Fruit fly (Drosophila melanogaster) whole organism: ENCODE results near the gene eco.

Experiments
- CG8478 ChIP-seq: fragments of >200 bp; optimal IDR thresholded peaks from 2 replicates; lab custom pipeline; 2018; ENCODE audit warnings: inconsistent platforms
- Dll ChIP-seq: fragments of >200 bp; optimal IDR thresholded peaks from 2 replicates; lab custom pipeline; 2017
- EcR ChIP-seq, 2 experiments: fragments of >200 bp; optimal IDR thresholded peaks; 2 replicates each; lab custom pipeline; 2017; ENCODE audit warnings: missing biosample characterization in 2 of 2, missing genetic modification characterization in 2 of 2, missing genetic modification reagents in 2 of 2
- pan ChIP-seq: fragments of >200 bp; optimal IDR thresholded peaks from 2 replicates; lab custom pipeline; 2017
- psq ChIP-seq: fragments of >200 bp; optimal IDR thresholded peaks from 2 replicates; lab custom pipeline; 2017
- usp ChIP-seq: fragments of >200 bp; optimal IDR thresholded peaks from 2 replicates; lab custom pipeline; 2017; ENCODE audit warnings: missing biosample characterization, missing genetic modification characterization, mixed read lengths

eco gene

DNA sequence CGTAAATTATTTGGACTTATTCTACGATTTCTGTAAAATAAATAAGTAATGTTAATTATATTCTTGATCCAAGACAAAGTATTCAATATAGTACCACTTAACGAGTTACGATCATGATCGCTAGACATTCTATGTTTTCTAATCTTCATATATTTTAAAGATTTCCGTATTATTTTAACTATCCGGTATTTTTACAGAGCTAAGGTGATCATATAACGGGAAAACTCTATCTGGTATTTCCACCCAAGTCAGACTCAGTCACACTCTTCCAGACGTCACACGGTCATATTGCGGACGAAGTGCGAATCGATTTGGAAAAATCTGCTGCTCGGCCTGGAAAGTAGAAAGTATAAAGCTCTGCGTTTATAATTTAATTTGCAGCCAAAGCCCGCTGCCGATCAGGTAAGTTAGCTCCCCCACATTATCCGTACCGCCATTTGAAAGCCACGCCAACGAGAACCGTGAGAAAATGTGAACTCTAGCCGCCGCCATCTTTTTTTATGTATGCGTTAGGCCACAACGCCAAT is at the start of gene eco, which contains the start of gene lark:
Gene eco (minus strand): TSS at position 125 of the 527 bp plus-strand sequence.
Gene lark (plus strand): TSS at position 51 of the 527 bp plus-strand sequence.
- TF ChIP-seq psq (lab: Kevin White, UChicago) = no peak
- no peak for TF ChIP-seq usp (GFP tag; lab: Kevin White, UChicago)
- no peak for TF ChIP-seq Dll (lab: Kevin White, UChicago)
- no peak for TF ChIP-seq CG8478 (lab: Kevin White, UChicago)
- TF ChIP-seq EcR (GFP tag; optimal IDR thresholded peaks at IDR 0.05; lab: Kevin White, UChicago) = no peak
- no peak for TF ChIP-seq pan (lab: Kevin White, UChicago)

DNA sequence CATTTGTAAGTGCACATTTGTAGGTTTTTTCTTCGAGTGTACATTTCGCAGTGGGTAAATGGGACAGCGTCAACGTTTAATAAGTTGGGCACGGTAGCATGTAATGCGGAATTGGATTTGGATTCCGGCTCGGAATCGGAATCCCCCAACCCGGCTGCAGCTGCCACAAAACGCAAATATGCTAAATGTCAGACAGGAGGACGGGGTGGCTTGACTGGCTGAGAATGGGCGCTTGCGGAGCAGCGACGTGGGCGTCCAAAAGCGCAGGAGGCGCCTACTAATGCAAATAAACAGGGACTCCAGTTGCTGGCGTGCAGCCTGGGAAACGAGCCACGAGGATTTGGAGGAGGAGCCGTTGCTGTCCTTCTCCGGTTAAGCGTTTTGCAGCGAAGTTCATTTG is 48.7 kb upstream of the eco start, which contains the start of gene CG8564:
Gene CG8564 (minus strand): TSS at position 101 of the 400 bp plus-strand sequence.
- TF ChIP-seq pan (lab: Kevin White, UChicago) (no peak), psq (lab: Kevin White, UChicago) (no peak), CG8478 (lab: Kevin White, UChicago) (no peak), EcR (GFP tag; optimal IDR thresholded peaks at IDR 0.05; lab: Kevin White, UChicago) (no peak), Dll (lab: Kevin White, UChicago) (no peak), usp (GFP tag; lab: Kevin White, UChicago) (no peak)

dm6 chr3L:7381359-7381976 is 42.3 kb upstream of the eco start, which contains the start of the genes SMSr and smid:
SMSr (minus strand) TSS chr3L:7381474.
smid (plus strand) TSS chr3L:7381614.
- TF ChIP-seq CG8478 (lab: Kevin White, UChicago) (no peak), Dll (lab: Kevin White, UChicago) (no peak), EcR (GFP tag; optimal IDR thresholded peaks at IDR 0.05; lab: Kevin White, UChicago) (no peak), pan (lab: Kevin White, UChicago) (no peak), usp (GFP tag; lab: Kevin White, UChicago) (no peak), psq (lab: Kevin White, UChicago) (no peak)

DNA sequence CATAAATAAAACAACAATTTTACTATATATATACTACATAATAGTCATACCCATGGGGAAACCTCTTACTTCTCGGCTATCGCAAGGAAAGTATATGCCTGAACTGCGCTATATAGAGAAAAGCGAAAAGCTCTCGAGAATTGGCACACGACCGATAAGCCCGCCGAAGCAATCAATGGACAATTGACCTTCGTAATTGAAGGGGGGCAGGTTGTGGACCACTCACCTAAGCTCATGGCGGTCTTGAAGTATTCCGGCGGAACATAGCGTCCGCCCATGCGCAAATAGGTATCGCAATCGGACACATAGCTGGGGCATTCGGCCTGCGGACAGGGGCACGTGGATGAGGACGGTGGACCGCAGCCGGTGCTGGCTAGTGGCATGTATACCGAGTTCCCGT is 41.3 kb upstream of the eco start:
- TF ChIP-seq Dll (lab: Kevin White, UChicago) = no peak
- TF ChIP-seq pan (lab: Kevin White, UChicago) = no peak
- TF ChIP-seq EcR (GFP tag; optimal IDR thresholded peaks at IDR 0.05; lab: Kevin White, UChicago) = no peak
- TF ChIP-seq psq (lab: Kevin White, UChicago) = no peak
- TF ChIP-seq CG8478 (lab: Kevin White, UChicago) = no peak
- no peak for TF ChIP-seq usp (GFP tag; lab: Kevin White, UChicago)

- TF ChIP-seq EcR (GFP tag; optimal IDR thresholded peaks at IDR 0.05; lab: Kevin White, UChicago) = no peak
- no peak for TF ChIP-seq CG8478 (lab: Kevin White, UChicago)
- no peak for TF ChIP-seq Dll (lab: Kevin White, UChicago)
- no peak for TF ChIP-seq psq (lab: Kevin White, UChicago)
Measured at dm6 chr3L:7376830-7377229, 37.7 kb upstream of the eco start.

DNA sequence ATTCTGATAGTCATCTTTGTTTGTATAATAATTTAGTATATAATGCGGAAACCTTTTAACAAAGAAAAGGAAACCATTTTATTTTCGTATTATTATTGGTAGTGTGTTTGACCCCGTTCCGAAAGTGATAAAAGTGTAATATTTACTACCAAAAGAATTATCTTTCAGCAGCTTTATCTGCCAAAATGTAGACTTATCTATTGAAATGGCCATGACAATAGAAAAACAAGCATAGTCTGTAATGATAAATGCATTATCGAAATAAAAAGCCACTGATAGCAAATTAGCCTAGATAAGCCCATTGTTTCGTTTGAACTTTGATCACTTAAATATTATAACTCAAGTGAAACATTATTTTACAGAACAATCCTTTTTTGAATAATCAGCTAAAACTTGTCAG is 37.0 kb upstream of the eco start:
- TF ChIP-seq pan (lab: Kevin White, UChicago) (no peak), psq (lab: Kevin White, UChicago) (no peak), CG8478 (lab: Kevin White, UChicago) (no peak), EcR (GFP tag; optimal IDR thresholded peaks at IDR 0.05; lab: Kevin White, UChicago) (no peak), usp (GFP tag; lab: Kevin White, UChicago) (no peak), Dll (lab: Kevin White, UChicago) (no peak)

DNA sequence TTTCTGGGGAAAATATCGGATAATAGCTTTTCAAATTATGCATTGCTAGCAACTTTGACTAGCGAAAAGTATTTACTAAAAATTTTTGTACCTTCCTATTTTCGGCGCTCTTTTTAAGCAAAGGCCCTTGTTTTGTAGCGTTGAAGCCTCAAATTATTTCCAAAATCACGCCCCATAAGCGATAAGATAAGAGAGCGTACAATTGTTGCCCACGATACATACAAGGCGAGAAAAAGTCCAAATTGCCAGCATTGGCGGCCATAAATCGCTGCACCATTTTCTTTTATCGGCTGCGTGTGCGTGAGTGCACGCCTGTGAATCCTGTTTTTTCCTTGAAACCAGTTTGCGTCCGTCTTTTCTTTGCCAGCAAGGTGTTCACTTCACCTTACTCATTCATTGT is 32.1 kb upstream of the eco start:
- TF ChIP-seq usp (GFP tag; lab: Kevin White, UChicago) = no peak
- TF ChIP-seq EcR (GFP tag; optimal IDR thresholded peaks at IDR 0.05; lab: Kevin White, UChicago) = no peak
- TF ChIP-seq psq (lab: Kevin White, UChicago) = no peak
- no peak for TF ChIP-seq CG8478 (lab: Kevin White, UChicago)
- TF ChIP-seq pan (lab: Kevin White, UChicago) = no peak
- no peak for TF ChIP-seq Dll (lab: Kevin White, UChicago)

- TF ChIP-seq pan (lab: Kevin White, UChicago) (no peak), CG8478 (lab: Kevin White, UChicago) (peak; percentile 79), psq (lab: Kevin White, UChicago) (no peak)
Measured at dm6 chr3L:7370231-7370882, 31.2 kb upstream of the eco start.

DNA sequence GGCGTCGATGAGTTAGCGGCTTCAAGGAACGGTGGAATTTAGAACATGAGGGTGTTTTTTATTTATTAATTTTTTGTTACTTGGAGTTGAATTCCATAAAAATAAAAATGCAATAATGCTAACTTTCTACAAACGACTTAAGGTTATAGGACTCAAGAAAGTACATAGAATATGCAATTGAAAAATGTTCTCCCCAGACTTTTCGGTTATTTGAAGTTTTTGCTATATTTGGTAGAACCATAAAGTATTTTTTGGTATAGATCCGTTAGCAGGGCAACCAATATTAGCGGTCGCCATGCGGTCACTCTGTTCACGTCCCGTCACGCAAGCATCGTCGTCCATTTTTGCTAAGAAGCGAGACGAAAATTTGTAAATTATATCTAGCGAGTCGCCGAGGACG is 30.4 kb upstream of the eco start, which contains the start of gene akirin:
Gene akirin (plus strand): TSS at position 301 of the 400 bp plus-strand sequence.
- no peak for TF ChIP-seq pan (lab: Kevin White, UChicago)
- no peak for TF ChIP-seq Dll (lab: Kevin White, UChicago)
- TF ChIP-seq EcR (GFP tag; optimal IDR thresholded peaks at IDR 0.05; lab: Kevin White, UChicago) = no peak
- TF ChIP-seq CG8478 (lab: Kevin White, UChicago) = no peak
- TF ChIP-seq psq (lab: Kevin White, UChicago) = no peak
- TF ChIP-seq usp (GFP tag; lab: Kevin White, UChicago) = no peak

- TF ChIP-seq pan (lab: Kevin White, UChicago) = no peak
- TF ChIP-seq usp (GFP tag; lab: Kevin White, UChicago) = no peak
- no peak for TF ChIP-seq CG8478 (lab: Kevin White, UChicago)
- no peak for TF ChIP-seq EcR (GFP tag; optimal IDR thresholded peaks at IDR 0.05; lab: Kevin White, UChicago)
- TF ChIP-seq Dll (lab: Kevin White, UChicago) = no peak
- no peak for TF ChIP-seq psq (lab: Kevin White, UChicago)
Measured at dm6 chr3L:7368934-7369333, 29.8 kb upstream of the eco start, which contains the start of gene Sh3beta. Sh3beta (minus strand) TSS chr3L:7369260.
